Worm (Caenorhabditis elegans) whole organism, L1 larva: ENCODE measurements around the gene C41G11.1.

Experiments
- dpl-1 ChIP-seq, 3 experiments: fragments of 150-350 bp in 2 of 3; sonication (generic microtip) in 1 of 3; optimal IDR thresholded peaks; 2 replicates each; lab custom pipeline; 2014 to 2017; ENCODE audit warnings: missing biosample characterization in 3 of 3, missing genetic modification characterization in 3 of 3, missing genetic modification reagents in 3 of 3
- egl-13 ChIP-seq: sonication (generic microtip); optimal IDR thresholded peaks from 2 replicates; lab custom pipeline; 2016; ENCODE audit warnings: missing genotype, missing genetic modification reagents, missing genetic modification characterization, missing compliant biosample characterization
- nhr-77 ChIP-seq: fragments of 150-350 bp; optimal IDR thresholded peaks from 2 replicates; lab custom pipeline; 2014; ENCODE audit warnings: missing biosample characterization, missing genetic modification characterization
- zag-1 ChIP-seq: fragments of 150-350 bp; optimal IDR thresholded peaks from 2 replicates; lab custom pipeline; 2014; ENCODE audit warnings: missing biosample characterization, missing genetic modification characterization

ce11 chrX:5746665-5747064 lies 26.6 kb upstream of the C41G11.1 start:
- TF ChIP-seq egl-13 (tag; lab: Kevin White, UChicago), result no peak
- TF ChIP-seq dpl-1 (GFP tag; optimal IDR thresholded peaks at IDR 0.05; lab: Kevin White, UChicago), result no peak
- TF ChIP-seq zag-1 (tag; lab: Kevin White, UChicago), result no peak
- TF ChIP-seq nhr-77 (tag; lab: Kevin White, UChicago), result no peak
